Fruit fly (Drosophila melanogaster) whole organism, adult: ENCODE results near the gene Sr-CIII.

ENCODE experiments used
- CG11617 ChIP-seq: fragments of 200-800 bp; sonication (Bioruptor generic); optimal IDR thresholded peaks from 2 replicates; lab custom pipeline; 2017; ENCODE audit warnings: mild to moderate bottlenecking, missing biosample characterization, missing genetic modification reagents, missing genetic modification characterization
- CG14711 ChIP-seq: fragments of 200-800 bp; sonication (Bioruptor generic); optimal IDR thresholded peaks from 2 replicates; lab custom pipeline; 2018; ENCODE audit warnings: missing biosample characterization, mild to moderate bottlenecking, missing genetic modification characterization, moderate library complexity
- CG7045 ChIP-seq: fragments of 200-800 bp; sonication (Bioruptor generic); optimal IDR thresholded peaks from 2 replicates; lab custom pipeline; 2017; ENCODE audit warnings: missing biosample characterization, mild to moderate bottlenecking, missing genetic modification characterization
- Crg-1 ChIP-seq: fragments of 200-800 bp; sonication (Bioruptor generic); optimal IDR thresholded peaks from 2 replicates; lab custom pipeline; 2016; ENCODE audit warnings: missing biosample characterization, missing genetic modification characterization
- cic ChIP-seq: fragments of 200-800 bp; sonication (Bioruptor generic); optimal IDR thresholded peaks from 2 replicates; lab custom pipeline; 2017; ENCODE audit warnings: missing biosample characterization, mild to moderate bottlenecking, missing genetic modification characterization, moderate library complexity
- kay ChIP-seq: fragments of 200-800 bp; sonication (Bioruptor generic); peaks from one replicate; lab custom pipeline; 2016; ENCODE audit warnings: missing biosample characterization, missing genetic modification characterization, borderline replicate concordance
- pad ChIP-seq: fragments of 200-800 bp; sonication (Bioruptor generic); optimal IDR thresholded peaks from 3 replicates; lab custom pipeline; 2017; ENCODE audit warnings: missing biosample characterization, missing genetic modification characterization, mild to moderate bottlenecking, moderate library complexity, missing genetic modification reagents
- tj ChIP-seq: fragments of 200-800 bp; sonication (Bioruptor generic); optimal IDR thresholded peaks from 3 replicates; lab custom pipeline; 2017; ENCODE audit warnings: missing biosample characterization, mild to moderate bottlenecking, missing genetic modification characterization, moderate library complexity
- toe ChIP-seq: fragments of 200-800 bp; sonication (Bioruptor generic); optimal IDR thresholded peaks from 2 replicates; lab custom pipeline; 2016; ENCODE audit warnings: missing biosample characterization, missing genetic modification characterization

- no peak for TF ChIP-seq toe (GFP tag; lab: Kevin White, UChicago)
- TF ChIP-seq kay (GFP tag; lab: Kevin White, UChicago) = no peak
- TF ChIP-seq pad (GFP tag; lab: Kevin White, UChicago) = no peak
- TF ChIP-seq tj = no peak
- TF ChIP-seq cic (GFP tag; lab: Kevin White, UChicago) = no peak
- no peak for TF ChIP-seq CG14711
- no peak for TF ChIP-seq CG11617 (GFP tag; lab: Kevin White, UChicago)
- TF ChIP-seq CG7045 = no peak
- no peak for TF ChIP-seq Crg-1 (GFP tag; lab: Kevin White, UChicago)
These were observed 30.5 kb upstream of the Sr-CIII start for dm6 chr2L:4089613-4090012.
